Worm (Caenorhabditis elegans): ENCODE measurements around the gene gst-18.

gst-18 gene

DNA sequence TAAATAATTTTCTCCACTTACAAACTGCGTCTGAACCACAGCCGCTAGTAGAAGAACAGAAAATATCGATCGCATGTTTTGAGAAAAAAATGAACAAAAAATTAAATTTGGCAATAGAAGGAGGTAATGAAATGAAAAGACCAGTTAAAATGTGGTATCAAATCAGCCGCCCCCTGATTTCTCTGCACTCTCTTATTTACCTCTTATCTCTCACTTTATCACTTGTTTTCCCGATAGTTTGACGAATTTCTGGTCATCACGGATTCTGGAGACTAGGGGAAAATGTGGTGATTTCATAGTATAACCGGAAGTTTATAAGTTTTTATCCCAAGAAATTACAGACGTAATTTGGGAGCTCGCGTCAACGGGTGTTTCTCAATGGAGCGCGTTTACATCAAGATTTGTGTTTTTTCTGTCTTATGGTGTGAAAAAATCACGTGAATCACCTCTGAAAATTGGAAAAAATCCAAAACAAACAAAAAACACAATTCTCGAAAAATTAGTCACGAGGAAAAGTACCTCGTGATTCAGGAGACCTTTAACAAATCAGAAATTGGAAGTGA lies 36.9 kb downstream of the gst-18 start, which contains the start of gene clec-146:
Gene clec-146 (minus strand): TSS at position 116 of the 563 bp plus-strand sequence.
- TF ChIP-seq hlh-1 (tag; optimal IDR thresholded peaks at IDR 0.05) (no peak), ceh-43 (GFP tag; optimal IDR thresholded peaks at IDR 0.05) (no peak), nhr-12 (tag; optimal IDR thresholded peaks at IDR 0.05) (no peak), ces-1 (GFP tag; optimal IDR thresholded peaks at IDR 0.05) (no peak), lin-13 (tag; optimal IDR thresholded peaks at IDR 0.05) (no peak), ztf-11 (tag; optimal IDR thresholded peaks at IDR 0.05) (no peak), cnd-1 (tag; optimal IDR thresholded peaks at IDR 0.05) (no peak), ceh-39 (tag; optimal IDR thresholded peaks at IDR 0.05) (no peak)

DNA sequence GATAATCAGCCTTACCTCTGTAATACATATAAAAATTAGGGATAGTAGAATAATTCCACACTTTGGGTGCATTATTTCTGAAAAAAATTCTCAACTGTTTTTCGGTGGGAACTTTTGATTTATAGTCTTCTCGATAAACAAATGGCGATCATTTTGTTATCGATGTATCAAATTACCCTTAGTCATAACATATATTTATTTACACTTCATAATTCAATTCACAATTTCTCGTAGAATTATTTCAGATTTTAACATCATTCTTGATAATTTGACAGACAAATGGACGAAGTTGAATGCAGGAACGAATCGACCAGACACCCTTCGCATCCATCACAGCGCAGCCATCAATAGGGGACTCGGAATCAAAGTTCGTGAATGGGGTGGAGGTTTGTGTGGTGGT lies 40.2 kb downstream of the gst-18 start, which contains the start of gene clec-145:
Gene clec-145 (minus strand): TSS at position 101 of the 400 bp plus-strand sequence.
- TF ChIP-seq ces-1 (GFP tag; optimal IDR thresholded peaks at IDR 0.05) = no peak
- TF ChIP-seq ceh-39 (tag; optimal IDR thresholded peaks at IDR 0.05) = no peak
- no peak for TF ChIP-seq bed-3 (GFP tag; optimal IDR thresholded peaks at IDR 0.05)
- no peak for TF ChIP-seq tbx-8 (GFP tag; optimal IDR thresholded peaks at IDR 0.05)

DNA sequence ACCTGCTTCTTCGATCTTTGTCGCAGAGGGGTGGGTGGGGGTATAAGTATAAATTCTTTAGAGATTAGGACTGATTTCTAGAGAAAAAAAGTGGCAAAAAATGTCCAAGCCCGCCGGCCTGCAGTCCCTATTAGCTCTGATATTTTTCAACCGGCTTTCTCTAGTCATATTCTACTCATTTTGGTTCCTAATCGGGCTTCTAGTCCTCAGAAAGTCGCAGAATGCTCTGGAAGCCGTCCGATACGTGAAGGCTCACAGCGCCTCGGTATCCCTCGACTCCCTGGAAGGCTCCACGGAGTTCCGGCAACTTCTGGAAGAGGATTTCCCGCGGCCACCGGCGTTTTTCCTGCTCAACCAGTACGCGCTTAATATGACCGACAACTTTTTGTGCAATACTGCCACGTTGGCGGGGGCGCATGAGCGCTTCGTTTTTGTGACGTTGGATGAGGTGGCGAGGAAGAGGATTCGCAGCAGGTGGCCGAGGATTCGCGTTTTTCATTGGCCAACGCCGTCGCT lies 45.0 kb downstream of the gst-18 start, which contains the start of gene Y48E1B.8:
Gene Y48E1B.8 (plus strand): TSS at position 51 of the 516 bp plus-strand sequence.
- TF ChIP-seq ces-1 (GFP tag; optimal IDR thresholded peaks at IDR 0.05) = no peak
- no peak for TF ChIP-seq nhr-28 (tag; optimal IDR thresholded peaks at IDR 0.05)
- no peak for TF ChIP-seq nhr-2 (tag; optimal IDR thresholded peaks at IDR 0.05)
- no peak for TF ChIP-seq unc-120 (tag; optimal IDR thresholded peaks at IDR 0.05; ENCODE audit: poor library complexity, severe bottlenecking)
- no peak for TF ChIP-seq hlh-1 (tag; optimal IDR thresholded peaks at IDR 0.05)
- TF ChIP-seq nhr-12 (tag; optimal IDR thresholded peaks at IDR 0.05) = no peak
- TF ChIP-seq tbx-8 (GFP tag; optimal IDR thresholded peaks at IDR 0.05) = no peak
- no peak for TF ChIP-seq lin-32 (GFP tag; optimal IDR thresholded peaks at IDR 0.05)
- TF ChIP-seq elt-1 (tag; optimal IDR thresholded peaks at IDR 0.05; ENCODE audit: borderline replicate concordance, insufficient read depth) = no peak
- no peak for TF ChIP-seq sptf-1 (tag; optimal IDR thresholded peaks at IDR 0.05)
- TF ChIP-seq ztf-11 (tag; optimal IDR thresholded peaks at IDR 0.05) = no peak
- no peak for TF ChIP-seq elt-3 (tag; optimal IDR thresholded peaks at IDR 0.05)
